Fruit fly (Drosophila melanogaster): ENCODE data around the gene CG42728.

- TF ChIP-seq N (GFP tag; optimal IDR thresholded peaks at IDR 0.05) (no peak), OdsH (GFP tag; optimal IDR thresholded peaks at IDR 0.05) (no peak), h (GFP tag; optimal IDR thresholded peaks at IDR 0.05) (no peak), rgr (GFP tag; optimal IDR thresholded peaks at IDR 0.05) (no peak), foxo (GFP tag; optimal IDR thresholded peaks at IDR 0.05) (no peak), pan (optimal IDR thresholded peaks at IDR 0.05) (no peak)
Measured at dm6 chr3L:15485302-15485701, 42.7 kb downstream of the CG42728 start, which contains the start of gene Ran-like.

All from whole organism, wandering third instar larva.